Fruit fly (Drosophila melanogaster) whole organism, prepupa: Measurements from ENCODE around the gene CG14185.

ENCODE experiments used
- CG10669 ChIP-seq: fragments of 200-800 bp; sonication (Bioruptor generic); optimal IDR thresholded peaks from 3 replicates; lab custom pipeline; 2018; ENCODE audit warnings: missing biosample characterization, mild to moderate bottlenecking, missing genetic modification characterization, moderate library complexity
- CG6792 ChIP-seq: fragments of 200-800 bp; sonication (Bioruptor generic); optimal IDR thresholded peaks from 3 replicates; lab custom pipeline; 2016; ENCODE audit warnings: missing biosample characterization, missing genetic modification characterization
- CG8632 ChIP-seq: fragments of 200-800 bp; sonication (Bioruptor generic); optimal IDR thresholded peaks from 3 replicates; lab custom pipeline; 2016; ENCODE audit warnings: missing biosample characterization, missing genetic modification characterization
- Gug ChIP-seq: fragments of 200-800 bp; sonication (Bioruptor generic); IDR thresholded peaks from 2 replicates; pipeline ENCODE4 v1.3.6; 2022; ENCODE audit warnings: missing biosample characterization, missing genetic modification characterization
- Sox15 ChIP-seq: fragments of 200-800 bp; sonication (Bioruptor generic); optimal IDR thresholded peaks from 3 replicates; lab custom pipeline; 2016; ENCODE audit warnings: missing biosample characterization, missing genetic modification characterization
- acj6 ChIP-seq: fragments of 200-800 bp; sonication (Bioruptor generic); optimal IDR thresholded peaks from 3 replicates; lab custom pipeline; 2016; ENCODE audit warnings: missing biosample characterization, missing genetic modification characterization
- dac ChIP-seq: fragments of 200-800 bp; sonication (Bioruptor generic); optimal IDR thresholded peaks from 2 replicates; lab custom pipeline; 2017; ENCODE audit warnings: missing biosample characterization, mild to moderate bottlenecking, missing genetic modification characterization
- esn ChIP-seq: fragments of 200-800 bp; sonication (Bioruptor generic); optimal IDR thresholded peaks from 2 replicates; lab custom pipeline; 2016; ENCODE audit warnings: missing biosample characterization, mild to moderate bottlenecking, missing genetic modification characterization, moderate library complexity
- fd59A ChIP-seq: fragments of 200-800 bp; sonication (Bioruptor generic); optimal IDR thresholded peaks from 2 replicates; lab custom pipeline; 2017; ENCODE audit warnings: missing biosample characterization, mild to moderate bottlenecking, missing genetic modification characterization, missing genetic modification reagents
- lz ChIP-seq: fragments of 200-800 bp; sonication (Bioruptor generic); optimal IDR thresholded peaks from 3 replicates; lab custom pipeline; 2016; ENCODE audit warnings: missing biosample characterization, missing genetic modification characterization
- topi ChIP-seq: fragments of 200-800 bp; sonication (Bioruptor generic); optimal IDR thresholded peaks from 3 replicates; lab custom pipeline; 2016; ENCODE audit warnings: missing biosample characterization, missing genetic modification characterization
- vri ChIP-seq: fragments of 200-800 bp; sonication (Bioruptor generic); optimal IDR thresholded peaks from 3 replicates; lab custom pipeline; 2016; ENCODE audit warnings: missing biosample characterization, mild to moderate bottlenecking, missing genetic modification characterization

DNA sequence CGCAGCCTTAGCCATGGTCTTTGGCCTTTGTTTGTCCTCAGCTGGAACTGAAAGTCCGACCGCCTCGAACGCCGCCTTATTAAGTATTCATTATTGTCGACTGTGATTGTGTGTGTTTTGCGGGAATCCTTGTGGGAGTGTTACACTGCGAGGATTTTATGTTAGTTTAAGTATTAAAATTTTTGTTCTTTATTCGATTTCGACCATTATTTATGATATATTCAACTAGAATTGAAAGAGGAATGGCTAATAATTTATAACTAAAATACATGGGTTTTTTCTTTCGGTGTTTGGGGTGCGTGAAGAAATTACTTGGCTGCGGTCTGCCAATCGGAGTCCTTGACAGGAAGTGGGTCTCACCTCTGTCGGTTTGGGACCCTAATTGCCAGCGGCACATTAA is 43.3 kb upstream of the CG14185 start:
- TF ChIP-seq dac (GFP tag; lab: Kevin White, UChicago) (no peak), Gug (GFP tag; lab: Robert Waterston, UW) (no peak), lz (GFP tag; lab: Kevin White, UChicago) (no peak), CG10669 (GFP tag; lab: Kevin White, UChicago) (no peak), vri (GFP tag; lab: Kevin White, UChicago) (no peak), fd59A (GFP tag; lab: Kevin White, UChicago) (no peak), esn (GFP tag; lab: Kevin White, UChicago) (no peak), acj6 (GFP tag; lab: Kevin White, UChicago) (no peak), Sox15 (GFP tag; lab: Kevin White, UChicago) (no peak), CG6792 (GFP tag; lab: Kevin White, UChicago) (no peak), topi (no peak), CG8632 (no peak)
